Fruit fly (Drosophila melanogaster) whole organism, embryonic: Measurements from ENCODE around the gene Targ2.

Source experiments
- Atf-2 ChIP-seq: fragments of 200-800 bp; sonication (Bioruptor generic); optimal IDR thresholded peaks from 2 replicates; lab custom pipeline; 2016; ENCODE audit warnings: missing biosample characterization, missing genetic modification characterization
- CG10979 ChIP-seq: fragments of 200-800 bp; sonication (Bioruptor generic); optimal IDR thresholded peaks from 2 replicates; lab custom pipeline; 2018; ENCODE audit warnings: missing biosample characterization, mild to moderate bottlenecking, missing genetic modification characterization, moderate library complexity
- CG11085 ChIP-seq: fragments of 200-800 bp; sonication (Bioruptor generic); IDR thresholded peaks from 2 replicates; pipeline ENCODE4 v1.3.6; 2022; ENCODE audit warnings: missing biosample characterization, missing genetic modification characterization
- CG11504 ChIP-seq: fragments of 200-800 bp; sonication (Bioruptor generic); optimal IDR thresholded peaks from 3 replicates; lab custom pipeline; 2019; ENCODE audit warnings: missing biosample characterization, mild to moderate bottlenecking, missing genetic modification characterization, moderate library complexity
- CG11696 ChIP-seq: fragments of 200-800 bp; sonication (Bioruptor generic); IDR thresholded peaks from 2 replicates; pipeline ENCODE4 v1.3.6; 2022; ENCODE audit warnings: missing biosample characterization, missing genetic modification characterization
- CG13123 ChIP-seq: fragments of 200-800 bp; sonication (Bioruptor generic); optimal IDR thresholded peaks from 2 replicates; lab custom pipeline; 2016; ENCODE audit warnings: missing biosample characterization, missing genetic modification characterization
- CG15514 ChIP-seq: fragments of 200-800 bp; sonication (Bioruptor generic); optimal IDR thresholded peaks from 3 replicates; lab custom pipeline; 2017; ENCODE audit warnings: missing biosample characterization, missing genetic modification characterization, mild to moderate bottlenecking, moderate library complexity, missing genetic modification reagents
- CG2875 ChIP-seq: fragments of 200-800 bp; sonication (Bioruptor generic); optimal IDR thresholded peaks from 2 replicates; lab custom pipeline; 2017; ENCODE audit warnings: missing biosample characterization, mild to moderate bottlenecking, missing genetic modification characterization, missing genetic modification reagents
- CG31224 ChIP-seq: fragments of 200-800 bp; sonication (Bioruptor generic); IDR thresholded peaks from 2 replicates; pipeline ENCODE4 v1.3.6; 2022; ENCODE audit warnings: missing biosample characterization, missing genetic modification characterization
- CG3163 ChIP-seq: fragments of 200-800 bp; sonication (Bioruptor generic); optimal IDR thresholded peaks from 3 replicates; lab custom pipeline; 2016; ENCODE audit warnings: missing biosample characterization, missing genetic modification characterization
- CG32772 ChIP-seq: fragments of 200-800 bp; sonication (Bioruptor generic); IDR thresholded peaks from 2 replicates; pipeline ENCODE4 v1.3.6; 2022; ENCODE audit warnings: missing biosample characterization, missing genetic modification characterization
- CG3407 ChIP-seq: fragments of 200-800 bp; sonication (Bioruptor generic); optimal IDR thresholded peaks from 2 replicates; lab custom pipeline; 2018; ENCODE audit warnings: missing biosample characterization, mild to moderate bottlenecking, missing genetic modification characterization
- CG34376 ChIP-seq: fragments of 200-800 bp; sonication (Bioruptor generic); optimal IDR thresholded peaks from 2 replicates; lab custom pipeline; 2018; ENCODE audit warnings: missing biosample characterization, mild to moderate bottlenecking, missing genetic modification characterization
- CG3838 ChIP-seq: fragments of 200-800 bp; sonication (Bioruptor generic); optimal IDR thresholded peaks from 3 replicates; lab custom pipeline; 2016; ENCODE audit warnings: missing biosample characterization, missing genetic modification characterization
- CG4617 ChIP-seq: fragments of 200-800 bp; sonication (Bioruptor generic); optimal IDR thresholded peaks from 3 replicates; lab custom pipeline; 2016; ENCODE audit warnings: missing biosample characterization, missing genetic modification characterization, borderline replicate concordance
- CG4730 ChIP-seq: fragments of 200-800 bp; sonication (Bioruptor generic); IDR thresholded peaks from 2 replicates; pipeline ENCODE4 v1.3.6; 2022; ENCODE audit warnings: missing biosample characterization, missing genetic modification characterization
- CG7357 ChIP-seq: fragments of 200-800 bp; sonication (Bioruptor generic); IDR thresholded peaks from 3 replicates; pipeline ENCODE4 v1.3.6; 2022; ENCODE audit warnings: missing biosample characterization, missing genetic modification characterization
- CG7963 ChIP-seq: fragments of 200-800 bp; sonication (Bioruptor generic); IDR thresholded peaks from 3 replicates; pipeline ENCODE4 v1.3.6; 2022; ENCODE audit warnings: missing biosample characterization, missing genetic modification characterization; ENCODE audit not compliant: partially characterized antibody
- CG9817 ChIP-seq: fragments of 200-800 bp; sonication (Bioruptor generic); optimal IDR thresholded peaks from 2 replicates; lab custom pipeline; 2018; ENCODE audit warnings: missing biosample characterization, mild to moderate bottlenecking, missing genetic modification characterization, moderate library complexity
- CG9876 ChIP-seq: fragments of 200-800 bp; sonication (Bioruptor generic); optimal IDR thresholded peaks from 2 replicates; lab custom pipeline; 2016; ENCODE audit warnings: missing biosample characterization, missing genetic modification characterization
- CG9932 ChIP-seq: fragments of 200-800 bp; sonication (Bioruptor generic); IDR thresholded peaks from 2 replicates; pipeline ENCODE4 v1.3.6; 2022; ENCODE audit warnings: missing biosample characterization, missing genetic modification characterization
- CHES-1-like ChIP-seq: fragments of 200-800 bp; sonication (Bioruptor generic); optimal IDR thresholded peaks from 2 replicates; lab custom pipeline; 2016; ENCODE audit warnings: missing biosample characterization, missing genetic modification characterization
- D ChIP-seq, 2 experiments: fragments of 200-800 bp in 1 of 2; fragments of >200 bp in 1 of 2; sonication (Bioruptor generic) in 1 of 2; optimal IDR thresholded peaks; 2 replicates in 1 of 2; 3 replicates in 1 of 2; lab custom pipeline; 2017; ENCODE audit warnings: mild to moderate bottlenecking in 1 of 2, missing biosample characterization in 1 of 2, missing genetic modification characterization in 1 of 2, missing genetic modification reagents in 1 of 2
- Dp ChIP-seq: fragments of 200-800 bp; sonication (Bioruptor generic); optimal IDR thresholded peaks from 2 replicates; lab custom pipeline; 2018; ENCODE audit warnings: missing biosample characterization, mild to moderate bottlenecking, missing genetic modification characterization, moderate library complexity
- Dref ChIP-seq: fragments of 200-800 bp; sonication (Bioruptor generic); IDR thresholded peaks from 2 replicates; pipeline ENCODE4 v1.3.6; 2022; ENCODE audit warnings: missing biosample characterization, missing genetic modification characterization
- Fer2 ChIP-seq: fragments of 200-800 bp; sonication (Bioruptor generic); optimal IDR thresholded peaks from 2 replicates; lab custom pipeline; 2018; ENCODE audit warnings: missing biosample characterization, mild to moderate bottlenecking, missing genetic modification characterization, moderate library complexity
- HLH4C ChIP-seq: fragments of 200-800 bp; sonication (Bioruptor generic); IDR thresholded peaks from 3 replicates; pipeline ENCODE4 v1.3.6; 2022; ENCODE audit warnings: missing biosample characterization, missing genetic modification characterization; ENCODE audit not compliant: partially characterized antibody
- Lpt ChIP-seq: fragments of >200 bp; optimal IDR thresholded peaks from 2 replicates; lab custom pipeline; 2018; ENCODE audit warnings: missing biosample characterization, missing genetic modification characterization
- Myb ChIP-seq: fragments of 200-800 bp; sonication (Bioruptor generic); optimal IDR thresholded peaks from 2 replicates; lab custom pipeline; 2016; ENCODE audit warnings: missing biosample characterization, missing genetic modification characterization
- Pdp1 ChIP-seq, 2 experiments: fragments of 200-800 bp; sonication (Bioruptor generic); optimal IDR thresholded peaks; 3 replicates each; lab custom pipeline; 2016; ENCODE audit warnings: missing biosample characterization in 2 of 2, missing genetic modification characterization in 2 of 2, mild to moderate bottlenecking in 1 of 2, moderate library complexity in 1 of 2
- Sry-δ ChIP-seq: fragments of 200-800 bp; sonication (Bioruptor generic); optimal IDR thresholded peaks from 2 replicates; lab custom pipeline; 2016; ENCODE audit warnings: missing biosample characterization, missing genetic modification characterization
- ash1 ChIP-seq: fragments of 200-800 bp; sonication (Bioruptor generic); optimal IDR thresholded peaks from 2 replicates; lab custom pipeline; 2018; ENCODE audit warnings: missing biosample characterization, mild to moderate bottlenecking, missing genetic modification characterization
- bbx ChIP-seq: fragments of 200-800 bp; sonication (Bioruptor generic); IDR thresholded peaks from 2 replicates; pipeline ENCODE4 v1.3.6; 2022; ENCODE audit warnings: missing biosample characterization, missing genetic modification characterization; ENCODE audit not compliant: partially characterized antibody
- bcd ChIP-seq: fragments of 200-800 bp; sonication (Bioruptor generic); optimal IDR thresholded peaks from 2 replicates; lab custom pipeline; 2017; ENCODE audit warnings: missing biosample characterization, mild to moderate bottlenecking, missing genetic modification characterization
- crc ChIP-seq: fragments of 200-800 bp; sonication (Bioruptor generic); optimal IDR thresholded peaks from 2 replicates; lab custom pipeline; 2016; ENCODE audit warnings: missing biosample characterization, missing genetic modification characterization
- cwo ChIP-seq: fragments of 200-800 bp; sonication (Bioruptor generic); optimal IDR thresholded peaks from 3 replicates; lab custom pipeline; 2017; ENCODE audit warnings: missing biosample characterization, missing genetic modification characterization, mild to moderate bottlenecking, moderate library complexity, missing genetic modification reagents
- dimm ChIP-seq: fragments of 200-800 bp; sonication (Bioruptor generic); IDR thresholded peaks from 2 replicates; pipeline ENCODE4 v1.3.6; 2022; ENCODE audit warnings: missing biosample characterization, missing genetic modification characterization
- dpn ChIP-seq, 2 experiments: fragments of 200-800 bp; sonication (Bioruptor generic); optimal IDR thresholded peaks; 3 replicates each; lab custom pipeline; 2016; ENCODE audit warnings: missing biosample characterization in 2 of 2, missing genetic modification characterization in 2 of 2
- fd3F ChIP-seq: fragments of 200-800 bp; sonication (Bioruptor generic); optimal IDR thresholded peaks from 2 replicates; lab custom pipeline; 2018; ENCODE audit warnings: missing biosample characterization, mild to moderate bottlenecking, missing genetic modification characterization, moderate library complexity
- kah ChIP-seq: fragments of 200-800 bp; sonication (Bioruptor generic); optimal IDR thresholded peaks from 2 replicates; lab custom pipeline; 2018; ENCODE audit warnings: missing biosample characterization, mild to moderate bottlenecking, missing genetic modification characterization
- klu ChIP-seq: fragments of 200-800 bp; sonication (Bioruptor generic); IDR thresholded peaks from 2 replicates; pipeline ENCODE4 v1.3.6; 2022; ENCODE audit warnings: missing biosample characterization, missing genetic modification characterization
- lbe ChIP-seq: fragments of 200-800 bp; sonication (Bioruptor generic); optimal IDR thresholded peaks from 2 replicates; lab custom pipeline; 2016; ENCODE audit warnings: missing biosample characterization, mild to moderate bottlenecking, missing genetic modification characterization
- nerfin-1 ChIP-seq: fragments of 200-800 bp; sonication (Bioruptor generic); optimal IDR thresholded peaks from 3 replicates; lab custom pipeline; 2019; ENCODE audit warnings: missing biosample characterization, mild to moderate bottlenecking, missing genetic modification characterization, moderate library complexity
- onecut ChIP-seq: fragments of 200-800 bp; sonication (Bioruptor generic); IDR thresholded peaks from 2 replicates; pipeline ENCODE4 v1.3.6; 2022; ENCODE audit warnings: missing biosample characterization, missing genetic modification characterization
- psq ChIP-seq: fragments of 200-800 bp; sonication (Bioruptor generic); optimal IDR thresholded peaks from 2 replicates; lab custom pipeline; 2017; ENCODE audit warnings: missing biosample characterization, missing genetic modification characterization
- row ChIP-seq: fragments of 200-800 bp; sonication (Bioruptor generic); IDR thresholded peaks from 3 replicates; pipeline ENCODE4 v1.3.6; 2022; ENCODE audit warnings: missing biosample characterization, missing genetic modification characterization
- stc ChIP-seq: fragments of 200-800 bp; sonication (Bioruptor generic); IDR thresholded peaks from 2 replicates; pipeline ENCODE4 v1.3.6; 2022; ENCODE audit warnings: missing biosample characterization, missing genetic modification characterization
- zen2 ChIP-seq: fragments of 200-800 bp; sonication (Bioruptor generic); IDR thresholded peaks from 3 replicates; pipeline ENCODE4 v1.3.6; 2022; ENCODE audit warnings: missing biosample characterization, missing genetic modification characterization; ENCODE audit not compliant: partially characterized antibody

Targ2 gene

DNA sequence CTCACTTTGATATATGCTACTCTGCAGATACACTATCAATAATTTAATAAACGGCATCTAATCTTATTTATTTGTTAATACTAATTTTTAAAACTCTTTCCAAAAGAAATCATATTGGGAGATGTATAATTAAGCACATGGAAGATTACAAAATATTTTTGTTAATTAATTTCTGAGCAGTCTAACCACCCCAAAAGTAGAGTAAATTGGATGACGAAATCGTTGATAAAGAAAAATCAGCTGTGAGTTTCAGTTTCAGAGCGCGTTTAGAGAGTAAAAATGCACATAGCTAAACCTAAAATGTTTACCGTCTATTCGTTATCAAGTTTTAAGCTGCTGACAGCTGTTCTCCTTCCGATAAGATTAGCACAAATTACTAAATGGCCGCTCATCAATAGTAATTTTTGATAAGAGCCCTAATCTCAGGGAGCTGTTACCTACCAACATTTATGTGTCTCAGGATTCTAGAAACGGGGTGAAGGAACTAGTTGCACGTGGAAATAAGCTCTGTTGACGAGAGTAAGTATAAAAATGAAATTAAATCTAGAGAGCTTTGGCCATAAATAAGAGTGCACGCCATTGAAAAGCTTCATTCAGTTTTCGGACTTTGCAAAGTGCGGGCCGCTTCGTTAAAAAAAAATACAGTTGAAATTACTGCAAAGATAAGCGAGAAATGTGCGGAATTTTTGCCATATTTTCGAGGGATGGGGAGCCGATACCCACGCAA is 30.3 kb downstream of the Targ2 start, which contains the start of the genes chb and AsnS (continued):
- TF ChIP-seq D (optimal IDR thresholded peaks at IDR 0.05; lab: Kevin White, UChicago) (no peak), D (GFP tag; optimal IDR thresholded peaks at IDR 0.05; lab: Kevin White, UChicago) (peak; percentile 71), Atf-2 (GFP tag; lab: Kevin White, UChicago) (peak; percentile 21), Pdp1 (GFP tag; optimal IDR thresholded peaks at IDR 0.05; lab: Kevin White, UChicago) (peak; percentile 73 to 85), CG15514 (GFP tag; lab: Kevin White, UChicago) (peak; percentile 73), psq (peak; percentile 56), stc (GFP tag; lab: Robert Waterston, UW) (peak; percentile 96), onecut (GFP tag; lab: Robert Waterston, UW) (peak; percentile 80), fd3F (peak; percentile 95), CG11504 (tag; lab: Kevin White, UChicago) (peak; percentile 95), bcd (GFP tag; lab: Kevin White, UChicago) (peak; percentile 89), Sry-δ (GFP tag; lab: Kevin White, UChicago) (peak; percentile 24), CG3163 (GFP tag; lab: Kevin White, UChicago) (no peak), klu (GFP tag; lab: Robert Waterston, UW) (peak; percentile 86), CG32772 (peak; percentile 90), Dref (GFP tag; lab: Robert Waterston, UW) (no peak), HLH4C (GFP tag; lab: Robert Waterston, UW) (no peak), dimm (GFP tag; lab: Robert Waterston, UW) (peak; percentile 80), CG34376 (GFP tag; lab: Kevin White, UChicago) (peak; percentile 81), kah (GFP tag; lab: Kevin White, UChicago) (no peak), CG11085 (GFP tag; lab: Robert Waterston, UW) (peak; percentile 88), zen2 (GFP tag; lab: Robert Waterston, UW) (no peak), CG7963 (no peak), CG4730 (GFP tag; lab: Robert Waterston, UW) (peak; percentile 93), CG4617 (GFP tag; lab: Kevin White, UChicago) (peak; percentile 39), CG2875 (GFP tag; lab: Kevin White, UChicago) (peak; percentile 62), bbx (GFP tag; lab: Robert Waterston, UW) (no peak), lbe (GFP tag; lab: Kevin White, UChicago) (peak; percentile 72), crc (GFP tag; lab: Kevin White, UChicago) (peak; percentile 94), ash1 (GFP tag; lab: Kevin White, UChicago) (no peak), CG13123 (GFP tag; lab: Kevin White, UChicago) (peak; percentile 65), Lpt (GFP tag; lab: Kevin White, UChicago) (no peak), Fer2 (tag; lab: Kevin White, UChicago) (peak; percentile 60), nerfin-1 (tag; lab: Kevin White, UChicago) (peak; percentile 80), cwo (peak; percentile 77), Dp (GFP tag; lab: Kevin White, UChicago) (no peak), CG9817 (tag; lab: Kevin White, UChicago) (peak; percentile 90), row (GFP tag; lab: Robert Waterston, UW) (peak; percentile 96), CG3838 (GFP tag; lab: Kevin White, UChicago) (peak; percentile 27), CG9876 (GFP tag; lab: Kevin White, UChicago) (peak; percentile 20), CG10979 (peak; percentile 88), CG9932 (peak; percentile 91), dpn (GFP tag; optimal IDR thresholded peaks at IDR 0.05; lab: Kevin White, UChicago) (peak; percentile 74 to 89), Myb (GFP tag; lab: Kevin White, UChicago) (peak; percentile 40), CG31224 (GFP tag; lab: Robert Waterston, UW) (peak; percentile 88), CG11696 (GFP tag; lab: Robert Waterston, UW) (peak; percentile 82), CG7357 (peak; percentile 76), CG3407 (GFP tag; lab: Kevin White, UChicago) (peak; percentile 76), CHES-1-like (GFP tag; lab: Kevin White, UChicago) (peak; percentile 67)
